Worm (Caenorhabditis elegans) whole organism, L3 larva: Measurements from ENCODE around the gene W02F12.2.
A peak's percentile ranks its signal among the peaks of the same experiment; 100 is the strongest.

Source experiments
- R02D3.7 ChIP-seq: fragments of 150-350 bp; optimal IDR thresholded peaks from 2 replicates; lab custom pipeline; 2014; ENCODE audit warnings: missing biosample characterization, missing genetic modification characterization
- tbx-2 ChIP-seq: sonication (generic microtip); optimal IDR thresholded peaks from 2 replicates; lab custom pipeline; 2016; ENCODE audit warnings: mild to moderate bottlenecking, missing genetic modification characterization, missing compliant biosample characterization

ce11 chrV:6658765-6659164, 38.7 kb downstream of the W02F12.2 start:
- TF ChIP-seq tbx-2 = peak; percentile 5
- TF ChIP-seq R02D3.7 (tag; lab: Kevin White, UChicago) = no peak
